Worm (Caenorhabditis elegans): ENCODE results near the gene lon-2.

DNA sequence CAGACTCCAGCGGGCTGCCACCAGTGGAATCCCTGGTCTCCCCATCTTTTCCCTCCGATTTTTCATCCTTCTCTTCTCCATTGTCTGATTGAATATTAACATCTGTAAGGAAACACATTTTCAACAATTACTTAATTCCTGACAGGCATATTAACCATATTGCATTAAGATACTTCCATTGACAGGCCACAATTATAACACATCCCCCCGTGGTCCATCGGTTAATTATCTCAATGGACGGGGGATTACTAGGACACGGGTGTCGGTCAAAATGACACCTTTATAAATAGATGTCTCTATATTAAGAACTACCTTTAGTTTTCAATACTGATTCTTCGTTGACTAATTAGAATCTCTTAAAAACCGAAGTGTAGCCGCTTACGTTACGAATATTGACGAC lies 10.8 kb upstream of the lon-2 start:
- TF ChIP-seq pha-4 (tag; optimal IDR thresholded peaks at IDR 0.05) (no peak), nhr-237 (tag; optimal IDR thresholded peaks at IDR 0.05) (no peak), ces-1 (GFP tag; optimal IDR thresholded peaks at IDR 0.05) (peak; percentile 54), hlh-1 (tag; optimal IDR thresholded peaks at IDR 0.05) (no peak), mab-5 (tag; optimal IDR thresholded peaks at IDR 0.05) (no peak), unc-120 (tag; optimal IDR thresholded peaks at IDR 0.05; ENCODE audit: poor library complexity, severe bottlenecking) (no peak), snpc-4 (tag; optimal IDR thresholded peaks at IDR 0.05) (no peak)

Measured in whole organism, mixed stage, embryonic.